Worm (Caenorhabditis elegans) whole organism, young adult: ENCODE measurements around the gene F40F8.1.

ENCODE experiments used
- D2030.7 ChIP-seq: fragments of 200-800 bp; sonication (Bioruptor generic); IDR thresholded peaks from 2 replicates; pipeline ENCODE4 v1.3.6; 2022; ENCODE audit warnings: missing genetic modification reagents, missing genetic modification characterization, missing compliant biosample characterization
- F33H1.4 ChIP-seq: fragments of 200-800 bp; sonication (Bioruptor generic); IDR thresholded peaks from 2 replicates; pipeline ENCODE4 v1.3.6; 2022; ENCODE audit warnings: missing genetic modification reagents, missing genetic modification characterization, missing compliant biosample characterization
- F37B4.10 ChIP-seq: fragments of 200-800 bp; sonication (Bioruptor generic); IDR thresholded peaks from 2 replicates; pipeline ENCODE4 v1.3.6; 2022; ENCODE audit warnings: missing genetic modification characterization, missing compliant biosample characterization
- F39B2.1 ChIP-seq: fragments of 200-800 bp; sonication (Bioruptor generic); IDR thresholded peaks from 2 replicates; pipeline ENCODE4 v1.3.6; 2022; ENCODE audit warnings: missing genetic modification reagents, missing genetic modification characterization, missing compliant biosample characterization
- F52B5.7 ChIP-seq: sonication (generic microtip); optimal IDR thresholded peaks from 2 replicates; lab custom pipeline; 2016; ENCODE audit warnings: mild to moderate bottlenecking, missing genetic modification characterization, missing compliant biosample characterization
- K12H6.12 ChIP-seq: fragments of 200-800 bp; sonication (Bioruptor generic); optimal IDR thresholded peaks from 2 replicates; lab custom pipeline; 2018; ENCODE audit warnings: mild to moderate bottlenecking, missing genetic modification characterization, missing compliant biosample characterization
- T26A5.8 ChIP-seq: sonication (generic microtip); optimal IDR thresholded peaks from 2 replicates; lab custom pipeline; 2016; ENCODE audit warnings: missing genetic modification characterization, missing compliant biosample characterization
- Y67H2A.10 ChIP-seq: fragments of 200-800 bp; sonication (Bioruptor generic); conservative IDR thresholded peaks from 2 replicates; pipeline ENCODE4 v1.3.6; 2022; ENCODE audit warnings: missing genetic modification reagents, missing genetic modification characterization, missing compliant biosample characterization
- Y95B8A.8 ChIP-seq: fragments of 200-800 bp; sonication (Bioruptor generic); IDR thresholded peaks from 2 replicates; pipeline ENCODE4 v1.3.6; 2022; ENCODE audit warnings: missing genetic modification reagents, missing genetic modification characterization, missing compliant biosample characterization
- akir-1 ChIP-seq: fragments of 200-800 bp; sonication (Bioruptor generic); optimal IDR thresholded peaks from 2 replicates; lab custom pipeline; 2018; ENCODE audit warnings: mild to moderate bottlenecking, missing genetic modification characterization, moderate library complexity, missing compliant biosample characterization
- ama-1 ChIP-seq, 3 experiments: fragments of 150-350 bp in 1 of 3; sonication (generic microtip) in 2 of 3; optimal IDR thresholded peaks; 2 replicates each; lab custom pipeline; 2014 to 2018; ENCODE audit warnings: missing biosample characterization in 2 of 3, missing genetic modification characterization in 2 of 3, missing genetic modification reagents in 2 of 3
- cebp-2 ChIP-seq: fragments of 200-800 bp; sonication (Bioruptor generic); IDR thresholded peaks from 2 replicates; pipeline ENCODE4 v1.3.6; 2022; ENCODE audit warnings: missing genetic modification characterization, missing compliant biosample characterization
- chd-7 ChIP-seq: sonication (generic microtip); optimal IDR thresholded peaks from 2 replicates; lab custom pipeline; 2016; ENCODE audit warnings: mild to moderate bottlenecking, missing genetic modification characterization, moderate library complexity, missing compliant biosample characterization
- die-1 ChIP-seq: sonication (generic microtip); optimal IDR thresholded peaks from 2 replicates; lab custom pipeline; 2016; ENCODE audit warnings: missing genotype, mild to moderate bottlenecking, missing genetic modification characterization, missing compliant biosample characterization
- efl-1 ChIP-seq: fragments of 150-350 bp; optimal IDR thresholded peaks from 2 replicates; lab custom pipeline; 2014; ENCODE audit warnings: missing biosample characterization, missing genetic modification reagents, missing genetic modification characterization
- fkh-3 ChIP-seq: sonication (generic microtip); optimal IDR thresholded peaks from 2 replicates; lab custom pipeline; 2016; ENCODE audit warnings: mild to moderate bottlenecking, missing genetic modification characterization, missing compliant biosample characterization
- gei-17 ChIP-seq: fragments of 200-800 bp; sonication (Bioruptor generic); optimal IDR thresholded peaks from 2 replicates; lab custom pipeline; 2018; ENCODE audit warnings: mild to moderate bottlenecking, missing genetic modification characterization, missing compliant biosample characterization
- hlh-12 ChIP-seq: sonication (generic microtip); optimal IDR thresholded peaks from 2 replicates; lab custom pipeline; 2016; ENCODE audit warnings: missing genetic modification characterization, missing compliant biosample characterization
- hmg-1.2 ChIP-seq: fragments of 200-800 bp; sonication (Bioruptor generic); IDR thresholded peaks from 2 replicates; pipeline ENCODE4 v1.3.6; 2022; ENCODE audit warnings: missing genetic modification reagents, missing genetic modification characterization, missing compliant biosample characterization
- hmg-20 ChIP-seq: fragments of 200-800 bp; sonication (Bioruptor generic); IDR thresholded peaks from 2 replicates; pipeline ENCODE4 v1.3.6; 2022; ENCODE audit warnings: missing genetic modification reagents, missing genetic modification characterization, missing compliant biosample characterization
- hrde-1 ChIP-seq: sonication (generic microtip); optimal IDR thresholded peaks from 2 replicates; lab custom pipeline; 2016; ENCODE audit warnings: missing genetic modification characterization, mild to moderate bottlenecking, missing compliant biosample characterization, moderate library complexity, missing genotype, missing genetic modification reagents, borderline replicate concordance
- hsf-1 ChIP-seq: fragments of 200-800 bp; sonication (Bioruptor generic); IDR thresholded peaks from 2 replicates; pipeline ENCODE4 v1.3.6; 2022; ENCODE audit warnings: missing genetic modification reagents, missing genetic modification characterization, missing compliant biosample characterization
- lin-40 ChIP-seq: sonication (generic microtip); optimal IDR thresholded peaks from 2 replicates; lab custom pipeline; 2016; ENCODE audit warnings: missing genetic modification characterization, mild to moderate bottlenecking, missing compliant biosample characterization, missing genotype, missing genetic modification reagents
- lir-1 ChIP-seq: fragments of 200-800 bp; sonication (Bioruptor generic); conservative IDR thresholded peaks from 2 replicates; pipeline ENCODE4 v1.3.6; 2022; ENCODE audit warnings: missing genetic modification reagents, missing genetic modification characterization, missing compliant biosample characterization
- lsl-1 ChIP-seq: fragments of 200-800 bp; sonication (Bioruptor generic); optimal IDR thresholded peaks from 2 replicates; lab custom pipeline; 2018; ENCODE audit warnings: mild to moderate bottlenecking, missing genetic modification characterization, moderate library complexity, missing compliant biosample characterization
- madf-10 ChIP-seq: sonication (generic microtip); optimal IDR thresholded peaks from 2 replicates; lab custom pipeline; 2016; ENCODE audit warnings: mild to moderate bottlenecking, missing genetic modification characterization, missing compliant biosample characterization
- madf-3 ChIP-seq: fragments of 200-800 bp; sonication (Bioruptor generic); IDR thresholded peaks from 2 replicates; pipeline ENCODE4 v1.3.6; 2022; ENCODE audit warnings: missing genetic modification reagents, missing genetic modification characterization, missing compliant biosample characterization
- madf-8 ChIP-seq: fragments of 200-800 bp; sonication (Bioruptor generic); conservative IDR thresholded peaks from 2 replicates; pipeline ENCODE4 v1.3.6; 2022; ENCODE audit warnings: missing genetic modification reagents, missing genetic modification characterization, missing compliant biosample characterization
- mxl-1 ChIP-seq: sonication (generic microtip); optimal IDR thresholded peaks from 2 replicates; lab custom pipeline; 2016; ENCODE audit warnings: missing genetic modification characterization, missing compliant biosample characterization
- nhr-90 ChIP-seq: sonication (generic microtip); optimal IDR thresholded peaks from 2 replicates; lab custom pipeline; 2016; ENCODE audit warnings: missing genotype, mild to moderate bottlenecking, missing genetic modification characterization, missing compliant biosample characterization
- pbrm-1 ChIP-seq: fragments of 200-800 bp; sonication (Bioruptor generic); IDR thresholded peaks from 2 replicates; pipeline ENCODE4 v1.3.6; 2022; ENCODE audit warnings: missing genetic modification reagents, missing genetic modification characterization, missing compliant biosample characterization
- repo-1 ChIP-seq: sonication (generic microtip); optimal IDR thresholded peaks from 2 replicates; lab custom pipeline; 2017; ENCODE audit warnings: mild to moderate bottlenecking, missing genetic modification characterization, missing compliant biosample characterization
- rpc-1 ChIP-seq, 2 experiments: fragments of 150-350 bp in 1 of 2; sonication (generic microtip) in 1 of 2; optimal IDR thresholded peaks; 2 replicates each; lab custom pipeline; 2014 to 2018; ENCODE audit warnings: missing biosample characterization in 1 of 2, missing genetic modification characterization in 1 of 2, missing genetic modification reagents in 1 of 2, missing genotype in 1 of 2
- sea-2 ChIP-seq: fragments of 200-800 bp; sonication (Bioruptor generic); IDR thresholded peaks from 2 replicates; pipeline ENCODE4 v1.3.6; 2022; ENCODE audit warnings: missing genetic modification characterization, missing compliant biosample characterization
- tlf-1 ChIP-seq: fragments of 200-800 bp; sonication (Bioruptor generic); optimal IDR thresholded peaks from 2 replicates; lab custom pipeline; 2018; ENCODE audit warnings: mild to moderate bottlenecking, missing genetic modification characterization, missing compliant biosample characterization
- unc-130 ChIP-seq: sonication (generic microtip); optimal IDR thresholded peaks from 2 replicates; lab custom pipeline; 2016; ENCODE audit warnings: missing genetic modification reagents, missing genetic modification characterization, missing compliant biosample characterization
- zfh-2 ChIP-seq: fragments of 200-800 bp; sonication (Bioruptor generic); conservative IDR thresholded peaks from 2 replicates; pipeline ENCODE4 v1.3.6; 2022; ENCODE audit warnings: missing genetic modification reagents, missing genetic modification characterization, missing compliant biosample characterization
- zim-3 ChIP-seq: sonication (generic microtip); optimal IDR thresholded peaks from 2 replicates; lab custom pipeline; 2017; ENCODE audit warnings: mild to moderate bottlenecking, missing genetic modification characterization, moderate library complexity, missing compliant biosample characterization
- ztf-22 ChIP-seq: fragments of 200-800 bp; sonication (Bioruptor generic); optimal IDR thresholded peaks from 2 replicates; lab custom pipeline; 2018; ENCODE audit warnings: mild to moderate bottlenecking, missing genetic modification characterization, moderate library complexity, missing compliant biosample characterization
- ztf-25 ChIP-seq: fragments of 200-800 bp; sonication (Bioruptor generic); IDR thresholded peaks from 2 replicates; pipeline ENCODE4 v1.3.6; 2022; ENCODE audit warnings: missing genetic modification reagents, missing genetic modification characterization, missing compliant biosample characterization
- ztf-26 ChIP-seq: sonication (generic microtip); optimal IDR thresholded peaks from 2 replicates; lab custom pipeline; 2017; ENCODE audit warnings: missing genetic modification characterization, missing compliant biosample characterization
- ztf-3 ChIP-seq: fragments of 200-800 bp; sonication (Bioruptor generic); optimal IDR thresholded peaks from 2 replicates; lab custom pipeline; 2018; ENCODE audit warnings: mild to moderate bottlenecking, missing genetic modification characterization, missing compliant biosample characterization
- ztf-6 ChIP-seq: fragments of 200-800 bp; sonication (Bioruptor generic); IDR thresholded peaks from 2 replicates; pipeline ENCODE4 v1.3.6; 2022; ENCODE audit warnings: missing genetic modification reagents, missing genetic modification characterization, missing compliant biosample characterization

The F40F8.1 gene

ce11 chrII:11126312-11127000 is 1.0 kb upstream of the F40F8.1 start, which contains the start of the genes rps-9 and lsm-1 (continued):
- TF ChIP-seq hsf-1 (GFP tag; lab: Robert Waterston, UW) (no peak), akir-1 (GFP tag; lab: Kevin White, UChicago) (no peak), zim-3 (no peak), lin-40 (no peak), sea-2 (GFP tag; lab: Robert Waterston, UW) (no peak), hlh-12 (tag; lab: Kevin White, UChicago) (no peak), ztf-3 (GFP tag; lab: Kevin White, UChicago) (no peak), mxl-1 (tag; lab: Kevin White, UChicago) (no peak), hrde-1 (no peak), lsl-1 (GFP tag; lab: Kevin White, UChicago) (peak; percentile 85), Y95B8A.8 (GFP tag; lab: Robert Waterston, UW) (no peak), D2030.7 (GFP tag; lab: Robert Waterston, UW) (peak; percentile 63), rpc-1 (optimal IDR thresholded peaks at IDR 0.05; lab: Kevin White, UChicago) (no peak), rpc-1 (tag; optimal IDR thresholded peaks at IDR 0.05; lab: Kevin White, UChicago) (no peak), lir-1 (GFP tag; lab: Robert Waterston, UW) (no peak), fkh-3 (tag; lab: Kevin White, UChicago) (no peak), K12H6.12 (tag; lab: Kevin White, UChicago) (no peak), ztf-22 (GFP tag; lab: Kevin White, UChicago) (no peak), repo-1 (no peak), efl-1 (GFP tag; lab: Kevin White, UChicago) (peak; percentile 46), gei-17 (GFP tag; lab: Kevin White, UChicago) (no peak), ama-1 (optimal IDR thresholded peaks at IDR 0.05; lab: Kevin White, UChicago) (no peak), ama-1 (GFP tag; optimal IDR thresholded peaks at IDR 0.05; lab: Kevin White, UChicago) (no peak), Y67H2A.10 (no peak), chd-7 (tag; lab: Kevin White, UChicago) (no peak), ztf-6 (no peak), F37B4.10 (no peak), F33H1.4 (GFP tag; lab: Robert Waterston, UW) (peak; percentile 94), ztf-25 (GFP tag; lab: Robert Waterston, UW) (no peak), pbrm-1 (peak; percentile 6; the same call in 1 of the 2 replicates), T26A5.8 (tag; lab: Kevin White, UChicago) (no peak), F52B5.7 (tag; lab: Kevin White, UChicago) (no peak), hmg-20 (GFP tag; lab: Robert Waterston, UW) (no peak)

DNA sequence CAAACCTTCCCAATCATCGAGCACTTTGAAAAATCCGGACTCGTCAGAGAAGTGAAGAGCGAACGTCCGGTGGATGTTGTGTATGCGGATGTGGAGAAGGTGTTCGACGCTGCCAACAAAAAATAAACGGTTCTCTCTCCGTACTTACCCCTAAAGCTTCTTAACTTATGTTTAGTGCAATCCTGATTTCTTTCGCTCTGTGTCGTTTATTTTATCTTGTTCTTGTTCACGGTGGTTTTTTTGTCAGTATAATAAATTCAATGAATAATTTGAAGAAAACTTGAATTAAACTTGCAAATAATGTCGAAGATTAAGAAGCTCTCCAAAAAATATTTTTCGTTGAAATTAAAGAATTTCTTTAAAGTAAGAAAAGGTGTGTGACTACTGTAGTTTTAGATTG is 1.5 kb downstream of the F40F8.1 start, which contains the start of gene F40F8.3:
Gene F40F8.3, plus strand, starts transcription at position 301 of the 400 bp plus-strand sequence.
- no peak for TF ChIP-seq Y95B8A.8 (GFP tag; lab: Robert Waterston, UW)
- TF ChIP-seq hlh-12 (tag; lab: Kevin White, UChicago), result no peak
- TF ChIP-seq nhr-90 (tag; lab: Kevin White, UChicago), result no peak
- no peak for TF ChIP-seq tlf-1 (GFP tag; lab: Kevin White, UChicago)
- no peak for TF ChIP-seq madf-3 (GFP tag; lab: Robert Waterston, UW)
- no peak for TF ChIP-seq cebp-2 (GFP tag; lab: Robert Waterston, UW)
- TF ChIP-seq unc-130, result no peak
- no peak for TF ChIP-seq die-1
- TF ChIP-seq madf-10 (tag; lab: Kevin White, UChicago), result no peak
- TF ChIP-seq sea-2 (GFP tag; lab: Robert Waterston, UW), result no peak
- TF ChIP-seq madf-8, result no peak
- TF ChIP-seq hmg-1.2 (GFP tag; lab: Robert Waterston, UW), result no peak
- no peak for TF ChIP-seq zfh-2 (GFP tag; lab: Robert Waterston, UW)
- no peak for TF ChIP-seq ztf-26
- TF ChIP-seq F39B2.1, result no peak
- no peak for TF ChIP-seq efl-1 (GFP tag; lab: Kevin White, UChicago)
- no peak for TF ChIP-seq hrde-1
